Worm (Caenorhabditis elegans) whole organism, late embryonic: ENCODE measurements around the gene col-149.

Experiments
- C08G9.2 ChIP-seq: sonication (generic microtip); optimal IDR thresholded peaks from 2 replicates; lab custom pipeline; 2016; ENCODE audit warnings: mild to moderate bottlenecking, missing genetic modification characterization, moderate library complexity, missing compliant biosample characterization
- K02D7.2 ChIP-seq: sonication (generic microtip); optimal IDR thresholded peaks from 2 replicates; lab custom pipeline; 2017; ENCODE audit warnings: mild to moderate bottlenecking, missing genetic modification characterization, missing compliant biosample characterization
- K09A11.1 ChIP-seq: sonication (generic microtip); optimal IDR thresholded peaks from 2 replicates; lab custom pipeline; 2017; ENCODE audit warnings: antibody characterized with exemption, mild to moderate bottlenecking, missing genetic modification characterization, missing compliant biosample characterization; ENCODE audit not compliant: insufficient read depth
- ama-1 ChIP-seq: fragments of 150-350 bp; optimal IDR thresholded peaks from 2 replicates; lab custom pipeline; 2014
- ceh-18 ChIP-seq: sonication (generic microtip); optimal IDR thresholded peaks from 2 replicates; lab custom pipeline; 2016; ENCODE audit warnings: missing genetic modification characterization, missing compliant biosample characterization
- ceh-24 ChIP-seq: sonication (generic microtip); optimal IDR thresholded peaks from 2 replicates; lab custom pipeline; 2016; ENCODE audit warnings: mild to moderate bottlenecking, missing genetic modification characterization, missing compliant biosample characterization
- ceh-30 ChIP-seq: fragments of 150-350 bp; optimal IDR thresholded peaks from 2 replicates; lab custom pipeline; 2014; ENCODE audit warnings: missing biosample characterization, missing genetic modification characterization
- ceh-31 ChIP-seq: sonication (generic microtip); optimal IDR thresholded peaks from 2 replicates; lab custom pipeline; 2016; ENCODE audit warnings: missing genetic modification characterization, missing compliant biosample characterization
- ceh-45 ChIP-seq: fragments of 200-800 bp; sonication (Bioruptor generic); IDR thresholded peaks from 2 replicates; pipeline ENCODE4 v1.3.6; 2022; ENCODE audit warnings: missing genetic modification reagents, missing genetic modification characterization, missing compliant biosample characterization
- ceh-48 ChIP-seq: sonication (generic microtip); optimal IDR thresholded peaks from 2 replicates; lab custom pipeline; 2016; ENCODE audit warnings: missing genetic modification characterization, inconsistent platforms, missing compliant biosample characterization
- ceh-6 ChIP-seq: fragments of 200-800 bp; sonication (Bioruptor generic); optimal IDR thresholded peaks from 2 replicates; lab custom pipeline; 2018; ENCODE audit warnings: mild to moderate bottlenecking, missing genetic modification characterization, missing compliant biosample characterization
- ceh-9 ChIP-seq: sonication (generic microtip); optimal IDR thresholded peaks from 2 replicates; lab custom pipeline; 2016; ENCODE audit warnings: mild to moderate bottlenecking, missing genetic modification characterization, inconsistent platforms, missing compliant biosample characterization
- che-1 ChIP-seq: sonication (generic microtip); optimal IDR thresholded peaks from 2 replicates; lab custom pipeline; 2016; ENCODE audit warnings: mild to moderate bottlenecking, missing genetic modification characterization, missing compliant biosample characterization
- dve-1 ChIP-seq: sonication (generic microtip); optimal IDR thresholded peaks from 2 replicates; lab custom pipeline; 2017; ENCODE audit warnings: antibody characterized with exemption, mild to moderate bottlenecking, missing genetic modification characterization, missing compliant biosample characterization
- elt-2 ChIP-seq: sonication (generic microtip); optimal IDR thresholded peaks from 2 replicates; lab custom pipeline; 2016; ENCODE audit warnings: missing genetic modification reagents, missing genetic modification characterization, missing compliant biosample characterization
- eyg-1 ChIP-seq: sonication (generic microtip); optimal IDR thresholded peaks from 2 replicates; lab custom pipeline; 2016; ENCODE audit warnings: missing genotype, missing genetic modification characterization, missing compliant biosample characterization
- fkh-6 ChIP-seq: sonication (generic microtip); optimal IDR thresholded peaks from 2 replicates; lab custom pipeline; 2016; ENCODE audit warnings: missing genetic modification characterization, missing compliant biosample characterization
- gmeb-2 ChIP-seq: sonication (generic microtip); optimal IDR thresholded peaks from 2 replicates; lab custom pipeline; 2016; ENCODE audit warnings: missing genetic modification characterization, inconsistent platforms, missing compliant biosample characterization
- hlh-13 ChIP-seq: fragments of 200-800 bp; sonication (Bioruptor generic); optimal IDR thresholded peaks from 2 replicates; lab custom pipeline; 2018; ENCODE audit warnings: mild to moderate bottlenecking, missing genetic modification characterization, missing compliant biosample characterization
- hlh-15 ChIP-seq: sonication (generic microtip); optimal IDR thresholded peaks from 2 replicates; lab custom pipeline; 2016; ENCODE audit warnings: missing genetic modification characterization, missing compliant biosample characterization
- lim-6 ChIP-seq: sonication (generic microtip); optimal IDR thresholded peaks from 2 replicates; lab custom pipeline; 2016; ENCODE audit warnings: missing genetic modification characterization, missing compliant biosample characterization
- lin-11 ChIP-seq: fragments of 200-800 bp; sonication (Bioruptor generic); optimal IDR thresholded peaks from 2 replicates; lab custom pipeline; 2018; ENCODE audit warnings: mild to moderate bottlenecking, missing genetic modification characterization, missing compliant biosample characterization
- mec-3 ChIP-seq: sonication (generic microtip); optimal IDR thresholded peaks from 2 replicates; lab custom pipeline; 2016; ENCODE audit warnings: borderline replicate concordance, missing genetic modification characterization, missing compliant biosample characterization
- nfya-1 ChIP-seq: sonication (generic microtip); optimal IDR thresholded peaks from 2 replicates; lab custom pipeline; 2017; ENCODE audit warnings: missing genetic modification characterization, mild to moderate bottlenecking, missing compliant biosample characterization, antibody characterized with exemption, moderate library complexity
- nhr-11 ChIP-seq: fragments of 150-350 bp; optimal IDR thresholded peaks from 2 replicates; lab custom pipeline; 2014; ENCODE audit warnings: missing biosample characterization, missing genetic modification characterization
- npax-4 ChIP-seq: sonication (generic microtip); optimal IDR thresholded peaks from 2 replicates; lab custom pipeline; 2016; ENCODE audit warnings: missing genetic modification characterization, missing compliant biosample characterization
- pag-3 ChIP-seq: sonication (generic microtip); optimal IDR thresholded peaks from 2 replicates; lab custom pipeline; 2016; ENCODE audit warnings: missing compliant biosample characterization, missing genetic modification characterization, borderline replicate concordance
- pax-1 ChIP-seq: fragments of 150-350 bp; optimal IDR thresholded peaks from 2 replicates; lab custom pipeline; 2014; ENCODE audit warnings: missing biosample characterization, missing genetic modification characterization
- pros-1 ChIP-seq: fragments of 150-350 bp; optimal IDR thresholded peaks from 2 replicates; lab custom pipeline; 2014; ENCODE audit warnings: missing biosample characterization, missing genetic modification reagents, missing genetic modification characterization
- rnt-1 ChIP-seq: sonication (generic microtip); optimal IDR thresholded peaks from 2 replicates; lab custom pipeline; 2016; ENCODE audit warnings: missing genetic modification characterization, missing compliant biosample characterization
- sox-4 ChIP-seq: sonication (generic microtip); optimal IDR thresholded peaks from 2 replicates; lab custom pipeline; 2017; ENCODE audit warnings: mild to moderate bottlenecking, missing genetic modification characterization, inconsistent platforms, missing compliant biosample characterization
- tbx-2 ChIP-seq: sonication (generic microtip); optimal IDR thresholded peaks from 2 replicates; lab custom pipeline; 2016; ENCODE audit warnings: missing genetic modification characterization, missing compliant biosample characterization
- ttx-3 ChIP-seq: sonication (generic microtip); optimal IDR thresholded peaks from 2 replicates; lab custom pipeline; 2016; ENCODE audit warnings: missing genetic modification reagents, missing genetic modification characterization, missing compliant biosample characterization
- unc-42 ChIP-seq: sonication (generic microtip); optimal IDR thresholded peaks from 2 replicates; lab custom pipeline; 2016; ENCODE audit warnings: missing genotype, missing genetic modification characterization, missing compliant biosample characterization
- unc-55 ChIP-seq: sonication (generic microtip); optimal IDR thresholded peaks from 2 replicates; lab custom pipeline; 2017; ENCODE audit warnings: missing biosample characterization, missing genetic modification reagents, missing genetic modification characterization
- ztf-16 ChIP-seq: sonication (generic microtip); optimal IDR thresholded peaks from 2 replicates; lab custom pipeline; 2017; ENCODE audit warnings: missing genetic modification characterization, missing compliant biosample characterization

col-149 gene

ce11 chrV:10280112-10280511 lies 12.6 kb downstream of the col-149 start:
- TF ChIP-seq elt-2 (tag; lab: Kevin White, UChicago) (peak; percentile 15), dve-1 (tag; lab: Kevin White, UChicago) (no peak)

ce11 chrV:10277579-10277978 lies 15.1 kb downstream of the col-149 start, which contains the start of gene lys-1:
lys-1 (plus strand) TSS chrV:10277904.
- no peak for TF ChIP-seq K09A11.1 (tag; lab: Kevin White, UChicago)
- peak; percentile 20 for TF ChIP-seq elt-2 (tag; lab: Kevin White, UChicago)

ce11 chrV:10276038-10276437 lies 16.6 kb downstream of the col-149 start:
- TF ChIP-seq mec-3 (tag; lab: Kevin White, UChicago) (no peak), ceh-18 (tag; lab: Kevin White, UChicago) (no peak), che-1 (tag; lab: Kevin White, UChicago) (no peak), nhr-11 (no peak), pros-1 (no peak), pax-1 (tag; lab: Kevin White, UChicago) (no peak), fkh-6 (tag; lab: Kevin White, UChicago) (no peak), ttx-3 (tag; lab: Kevin White, UChicago) (no peak), lim-6 (tag; lab: Kevin White, UChicago) (no peak), npax-4 (tag; lab: Kevin White, UChicago) (no peak), tbx-2 (tag; lab: Kevin White, UChicago) (no peak)

- TF ChIP-seq rnt-1 (no peak), npax-4 (tag; lab: Kevin White, UChicago) (no peak), unc-42 (peak; percentile 0)
- TF ChIP-seq, all 69 proteins: peak for 1
Observed at ce11 chrV:10275619-10276018, 17.1 kb downstream of the col-149 start, which contains the start of gene Y22F5A.11. Y22F5A.11 (minus strand) TSS chrV:10275646.

ce11 chrV:10273837-10274236 lies 18.8 kb downstream of the col-149 start:
- no peak for TF ChIP-seq ama-1
- no peak for TF ChIP-seq unc-55 (GFP tag; lab: Kevin White, UChicago)
- peak; percentile 15 for TF ChIP-seq pros-1
- peak; percentile 26 for TF ChIP-seq nfya-1 (tag; lab: Kevin White, UChicago)
- TF ChIP-seq unc-42: peak; percentile 31
- TF ChIP-seq sox-4 (tag; lab: Kevin White, UChicago): no peak
- no peak for TF ChIP-seq ceh-45 (GFP tag; lab: Robert Waterston, UW)
- TF ChIP-seq ztf-16 (tag; lab: Kevin White, UChicago): no peak
- no peak for TF ChIP-seq pag-3
- TF ChIP-seq hlh-15 (tag; lab: Kevin White, UChicago): no peak
- no peak for TF ChIP-seq K02D7.2 (tag; lab: Kevin White, UChicago)
- TF ChIP-seq ceh-48 (tag; lab: Kevin White, UChicago): peak; percentile 89
- TF ChIP-seq ceh-31: peak; percentile 1
- TF ChIP-seq ceh-30 (tag; lab: Kevin White, UChicago): no peak
- no peak for TF ChIP-seq hlh-13

ce11 chrV:10270214-10270613 lies 22.5 kb downstream of the col-149 start, which contains the start of gene ric-4:
ric-4 (minus strand) TSS chrV:10270314.
- no peak for TF ChIP-seq lin-11 (tag; lab: Kevin White, UChicago)
- TF ChIP-seq hlh-15 (tag; lab: Kevin White, UChicago): no peak
- no peak for TF ChIP-seq C08G9.2 (tag; lab: Kevin White, UChicago)
- no peak for TF ChIP-seq ceh-24 (tag; lab: Kevin White, UChicago)
- no peak for TF ChIP-seq eyg-1 (tag; lab: Kevin White, UChicago)
- no peak for TF ChIP-seq ceh-9 (tag; lab: Kevin White, UChicago)
- no peak for TF ChIP-seq gmeb-2 (tag; lab: Kevin White, UChicago)
- no peak for TF ChIP-seq ama-1
- no peak for TF ChIP-seq ceh-6 (GFP tag; lab: Kevin White, UChicago)
- TF ChIP-seq ceh-30 (tag; lab: Kevin White, UChicago): no peak
